Fruit fly (Drosophila melanogaster): ENCODE results near the gene Pus10.

Gene Pus10

DNA sequence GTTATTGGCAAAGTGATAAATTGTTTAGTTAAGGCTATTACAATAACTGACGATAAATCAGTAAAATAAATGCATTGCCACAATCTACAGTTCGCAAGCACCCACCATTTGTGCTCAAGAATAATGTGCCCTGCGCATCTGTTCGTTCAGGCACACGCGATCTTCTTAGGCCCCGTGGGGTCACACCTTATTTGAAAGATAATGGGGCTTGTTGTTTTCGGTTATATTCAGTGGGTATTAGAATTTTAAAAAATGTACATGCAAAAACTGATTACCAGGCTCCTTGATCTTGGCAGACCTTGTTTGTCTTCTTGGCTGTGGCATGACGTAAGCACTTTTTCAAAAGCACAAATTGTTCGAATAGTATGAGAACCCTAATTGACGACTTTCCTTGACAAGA, 48.1 kb downstream of the Pus10 start:
- TF ChIP-seq dsf (GFP tag; optimal IDR thresholded peaks at IDR 0.05; ENCODE audit: borderline replicate concordance) = no peak
- TF ChIP-seq Jra (GFP tag; optimal IDR thresholded peaks at IDR 0.05) = no peak

DNA sequence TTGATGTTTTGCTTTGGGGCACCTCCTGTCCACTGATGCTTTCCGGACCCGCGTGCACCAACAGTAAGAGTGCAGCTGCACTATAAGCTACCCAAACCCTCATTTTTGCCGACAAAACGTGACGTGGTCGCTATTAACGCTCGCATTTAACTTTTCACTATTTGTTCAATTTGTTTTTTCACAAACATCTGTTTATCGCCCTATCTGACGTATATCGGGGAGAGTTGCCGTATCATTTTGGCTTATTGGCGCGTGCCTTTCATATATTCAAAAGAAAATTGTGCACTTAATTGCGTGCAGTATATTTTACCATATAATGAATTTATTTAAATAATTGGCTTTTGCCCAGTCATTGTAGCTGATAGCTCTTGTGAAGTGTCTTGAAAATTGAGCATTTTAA, 48.6 kb downstream of the Pus10 start, which contains the start of the genes Nhe1 and Sam-S:
Nhe1 (minus strand) TSS at position 193 of the 400 bp plus-strand sequence.
Sam-S (plus strand) TSS at position 364 of the 400 bp plus-strand sequence.
- TF ChIP-seq Vsx2 (GFP tag; optimal IDR thresholded peaks at IDR 0.05; ENCODE audit: partially characterized antibody) (no peak), usp (GFP tag; optimal IDR thresholded peaks at IDR 0.05) (no peak), brk (GFP tag; optimal IDR thresholded peaks at IDR 0.05) (no peak), pan (optimal IDR thresholded peaks at IDR 0.05) (no peak), fru (GFP tag; optimal IDR thresholded peaks at IDR 0.05) (no peak)

All from whole organism, wandering third instar larva.